Fruit fly (Drosophila melanogaster): Measurements from ENCODE around the gene CG13392.

- TF ChIP-seq pan (optimal IDR thresholded peaks at IDR 0.05) (no peak), psq (optimal IDR thresholded peaks at IDR 0.05) (no peak), usp (GFP tag; optimal IDR thresholded peaks at IDR 0.05) (no peak)
Observed at dm6 chr2L:8423460-8424089, 41.0 kb upstream of the CG13392 start.
